Fruit fly (Drosophila melanogaster) whole organism, embryonic: ENCODE data around the gene CG5928.

Source experiments
- Atf3 ChIP-seq: fragments of 200-800 bp; sonication (Bioruptor generic); optimal IDR thresholded peaks from 3 replicates; lab custom pipeline; 2016; ENCODE audit warnings: missing biosample characterization, missing genetic modification characterization
- Awh ChIP-seq: fragments of 200-800 bp; sonication (Bioruptor generic); IDR thresholded peaks from 2 replicates; pipeline ENCODE4, ENCODE4 v1.3.6; 2022; ENCODE audit warnings: missing biosample characterization, missing genetic modification characterization
- CG10209 ChIP-seq: fragments of 200-800 bp; sonication (Bioruptor generic); optimal IDR thresholded peaks from 3 replicates; lab custom pipeline; 2017; ENCODE audit warnings: missing biosample characterization, mild to moderate bottlenecking, missing genetic modification characterization, missing genetic modification reagents
- CG11398 ChIP-seq: fragments of 200-800 bp; sonication (Bioruptor generic); optimal IDR thresholded peaks from 2 replicates; lab custom pipeline; 2016; ENCODE audit warnings: missing biosample characterization, missing genetic modification characterization
- CG14710 ChIP-seq: fragments of 200-800 bp; sonication (Bioruptor generic); optimal IDR thresholded peaks from 3 replicates; lab custom pipeline; 2019; ENCODE audit warnings: missing biosample characterization, mild to moderate bottlenecking, missing genetic modification characterization, moderate library complexity
- CG15269 ChIP-seq: fragments of 200-800 bp; sonication (Bioruptor generic); optimal IDR thresholded peaks from 2 replicates; lab custom pipeline; 2018; ENCODE audit warnings: missing biosample characterization, mild to moderate bottlenecking, missing genetic modification characterization, moderate library complexity
- CG15696 ChIP-seq: fragments of 200-800 bp; sonication (Bioruptor generic); optimal IDR thresholded peaks from 2 replicates; lab custom pipeline; 2019; ENCODE audit warnings: missing biosample characterization, mild to moderate bottlenecking, missing genetic modification characterization, moderate library complexity
- CG1603 ChIP-seq: fragments of 200-800 bp; sonication (Bioruptor generic); optimal IDR thresholded peaks from 2 replicates; lab custom pipeline; 2019; ENCODE audit warnings: missing biosample characterization, mild to moderate bottlenecking, missing genetic modification characterization, moderate library complexity
- CG1647 ChIP-seq: fragments of 200-800 bp; sonication (Bioruptor generic); optimal IDR thresholded peaks from 3 replicates; lab custom pipeline; 2016; ENCODE audit warnings: missing biosample characterization, missing genetic modification characterization
- CG16863 ChIP-seq: fragments of 200-800 bp; sonication (Bioruptor generic); optimal IDR thresholded peaks from 3 replicates; lab custom pipeline; 2016; ENCODE audit warnings: missing biosample characterization, missing genetic modification characterization
- CG17186 ChIP-seq: fragments of 200-800 bp; sonication (Bioruptor generic); optimal IDR thresholded peaks from 3 replicates; lab custom pipeline; 2017; ENCODE audit warnings: missing biosample characterization, missing genetic modification reagents, missing genetic modification characterization
- CG1792 ChIP-seq: fragments of 200-800 bp; sonication (Bioruptor generic); optimal IDR thresholded peaks from 2 replicates; lab custom pipeline; 2016; ENCODE audit warnings: missing biosample characterization, missing genetic modification characterization
- CG31388 ChIP-seq: fragments of 200-800 bp; sonication (Bioruptor generic); optimal IDR thresholded peaks from 2 replicates; lab custom pipeline; 2016; ENCODE audit warnings: missing biosample characterization, missing genetic modification characterization
- CG4404 ChIP-seq: fragments of 200-800 bp; sonication (Bioruptor generic); IDR thresholded peaks from 2 replicates; pipeline ENCODE4 v1.3.6; 2022; ENCODE audit warnings: missing biosample characterization, missing genetic modification characterization
- CG6689 ChIP-seq: fragments of 200-800 bp; sonication (Bioruptor generic); IDR thresholded peaks from 2 replicates; pipeline ENCODE4 v1.3.6; 2022; ENCODE audit warnings: missing biosample characterization, missing genetic modification characterization
- CG7839 ChIP-seq: fragments of 200-800 bp; sonication (Bioruptor generic); optimal IDR thresholded peaks from 3 replicates; lab custom pipeline; 2018; ENCODE audit warnings: missing biosample characterization, mild to moderate bottlenecking, missing genetic modification characterization, moderate library complexity
- CG7963 ChIP-seq: fragments of 200-800 bp; sonication (Bioruptor generic); IDR thresholded peaks from 3 replicates; pipeline ENCODE4 v1.3.6; 2022; ENCODE audit warnings: missing biosample characterization, missing genetic modification characterization; ENCODE audit not compliant: partially characterized antibody
- CG9797 ChIP-seq: fragments of 200-800 bp; sonication (Bioruptor generic); optimal IDR thresholded peaks from 3 replicates; lab custom pipeline; 2018; ENCODE audit warnings: missing biosample characterization, mild to moderate bottlenecking, missing genetic modification characterization
- CG9817 ChIP-seq: fragments of 200-800 bp; sonication (Bioruptor generic); optimal IDR thresholded peaks from 2 replicates; lab custom pipeline; 2018; ENCODE audit warnings: missing biosample characterization, mild to moderate bottlenecking, missing genetic modification characterization, moderate library complexity
- D ChIP-seq, 2 experiments: fragments of 200-800 bp in 1 of 2; fragments of >200 bp in 1 of 2; sonication (Bioruptor generic) in 1 of 2; optimal IDR thresholded peaks; 2 replicates in 1 of 2; 3 replicates in 1 of 2; lab custom pipeline; 2017; ENCODE audit warnings: mild to moderate bottlenecking in 1 of 2, missing biosample characterization in 1 of 2, missing genetic modification characterization in 1 of 2, missing genetic modification reagents in 1 of 2
- Dek ChIP-seq: fragments of 200-800 bp; sonication (Bioruptor generic); optimal IDR thresholded peaks from 3 replicates; lab custom pipeline; 2019; ENCODE audit warnings: missing biosample characterization, mild to moderate bottlenecking, missing genetic modification characterization, moderate library complexity
- Dp ChIP-seq: fragments of 200-800 bp; sonication (Bioruptor generic); optimal IDR thresholded peaks from 2 replicates; lab custom pipeline; 2018; ENCODE audit warnings: missing biosample characterization, mild to moderate bottlenecking, missing genetic modification characterization, moderate library complexity
- HLHmδ ChIP-seq: fragments of 200-800 bp; sonication (Bioruptor generic); optimal IDR thresholded peaks from 2 replicates; lab custom pipeline; 2018; ENCODE audit warnings: missing biosample characterization, mild to moderate bottlenecking, missing genetic modification characterization, moderate library complexity
- Lhr ChIP-seq: fragments of 200-800 bp; sonication (Bioruptor generic); optimal IDR thresholded peaks from 3 replicates; lab custom pipeline; 2017; ENCODE audit warnings: mild to moderate bottlenecking, missing biosample characterization, missing genetic modification reagents, missing genetic modification characterization
- Max ChIP-seq: fragments of 200-800 bp; sonication (Bioruptor generic); optimal IDR thresholded peaks from 2 replicates; lab custom pipeline; 2016; ENCODE audit warnings: missing biosample characterization, mild to moderate bottlenecking, missing genetic modification characterization
- Neu2 ChIP-seq: fragments of 200-800 bp; sonication (Bioruptor generic); optimal IDR thresholded peaks from 3 replicates; lab custom pipeline; 2016; ENCODE audit warnings: missing biosample characterization, missing genetic modification characterization, borderline replicate concordance
- amos ChIP-seq: fragments of 200-800 bp; sonication (Bioruptor generic); IDR thresholded peaks from 2 replicates; pipeline ENCODE4 v1.3.6; 2022; ENCODE audit warnings: missing biosample characterization, missing genetic modification characterization; ENCODE audit not compliant: partially characterized antibody
- ash1 ChIP-seq: fragments of 200-800 bp; sonication (Bioruptor generic); optimal IDR thresholded peaks from 2 replicates; lab custom pipeline; 2018; ENCODE audit warnings: missing biosample characterization, mild to moderate bottlenecking, missing genetic modification characterization
- bab2 ChIP-seq: fragments of 200-800 bp; sonication (Bioruptor generic); optimal IDR thresholded peaks from 2 replicates; lab custom pipeline; 2016; ENCODE audit warnings: missing biosample characterization, missing genetic modification characterization
- br ChIP-seq: fragments of >200 bp; optimal IDR thresholded peaks from 2 replicates; lab custom pipeline; 2017
- cas ChIP-seq: fragments of 200-800 bp; sonication (Bioruptor generic); IDR thresholded peaks from 2 replicates; pipeline ENCODE4 v1.3.6; 2022; ENCODE audit warnings: missing biosample characterization, missing genetic modification characterization
- caup ChIP-seq: fragments of 200-800 bp; sonication (Bioruptor generic); optimal IDR thresholded peaks from 3 replicates; lab custom pipeline; 2017; ENCODE audit warnings: missing biosample characterization, mild to moderate bottlenecking, missing genetic modification characterization, moderate library complexity; ENCODE audit not compliant: severe bottlenecking
- crc ChIP-seq: fragments of 200-800 bp; sonication (Bioruptor generic); optimal IDR thresholded peaks from 2 replicates; lab custom pipeline; 2016; ENCODE audit warnings: missing biosample characterization, missing genetic modification characterization
- dpn ChIP-seq, 2 experiments: fragments of 200-800 bp; sonication (Bioruptor generic); optimal IDR thresholded peaks; 3 replicates each; lab custom pipeline; 2016; ENCODE audit warnings: missing biosample characterization in 2 of 2, missing genetic modification characterization in 2 of 2
- dysf ChIP-seq: fragments of 200-800 bp; sonication (Bioruptor generic); IDR thresholded peaks from 3 replicates; pipeline ENCODE4 v1.3.6; 2022; ENCODE audit warnings: missing biosample characterization, missing genetic modification characterization
- ham ChIP-seq: fragments of 200-800 bp; sonication (Bioruptor generic); IDR thresholded peaks from 2 replicates; pipeline ENCODE4 v1.3.6; 2022; ENCODE audit warnings: missing biosample characterization, missing genetic modification characterization
- jigr1 ChIP-seq: fragments of 200-800 bp; sonication (Bioruptor generic); IDR thresholded peaks from 3 replicates; pipeline ENCODE4 v1.3.6; 2022; ENCODE audit warnings: missing biosample characterization, missing genetic modification characterization
- oc ChIP-seq: fragments of 200-800 bp; sonication (Bioruptor generic); optimal IDR thresholded peaks from 2 replicates; lab custom pipeline; 2018; ENCODE audit warnings: missing biosample characterization, mild to moderate bottlenecking, missing genetic modification characterization, moderate library complexity
- odd ChIP-seq: fragments of 200-800 bp; sonication (Bioruptor generic); optimal IDR thresholded peaks from 2 replicates; lab custom pipeline; 2017; ENCODE audit warnings: missing biosample characterization, mild to moderate bottlenecking, missing genetic modification characterization
- prd ChIP-seq, 3 experiments: fragments of >200 bp in 2 of 3; fragments of 200-800 bp in 1 of 3; sonication (Bioruptor generic) in 1 of 3; optimal IDR thresholded peaks in 2 of 3; IDR thresholded peaks in 1 of 3; 2 replicates in 2 of 3; 3 replicates in 1 of 3; pipeline versions ENCODE4 v1.3.6 to Lab custom; 2017 to 2022; ENCODE audit warnings: missing biosample characterization in 1 of 3, missing genetic modification characterization in 1 of 3
- ranshi ChIP-seq: fragments of 200-800 bp; sonication (Bioruptor generic); IDR thresholded peaks from 2 replicates; pipeline ENCODE4 v1.3.6; 2022; ENCODE audit warnings: missing biosample characterization, missing genetic modification characterization
- row ChIP-seq: fragments of 200-800 bp; sonication (Bioruptor generic); IDR thresholded peaks from 3 replicates; pipeline ENCODE4 v1.3.6; 2022; ENCODE audit warnings: missing biosample characterization, missing genetic modification characterization
- salm ChIP-seq: fragments of 200-800 bp; sonication (Bioruptor generic); optimal IDR thresholded peaks from 2 replicates; lab custom pipeline; 2018; ENCODE audit warnings: missing biosample characterization, mild to moderate bottlenecking, missing genetic modification characterization
- sc ChIP-seq, 3 experiments: fragments of >200 bp in 2 of 3; fragments of 200-800 bp in 1 of 3; sonication (Bioruptor generic) in 1 of 3; optimal IDR thresholded peaks; 2 replicates in 2 of 3; 3 replicates in 1 of 3; lab custom pipeline; 2017; ENCODE audit warnings: mild to moderate bottlenecking in 1 of 3, missing biosample characterization in 1 of 3, missing genetic modification characterization in 1 of 3, missing genetic modification reagents in 1 of 3
- scrt ChIP-seq: fragments of 200-800 bp; sonication (Bioruptor generic); optimal IDR thresholded peaks from 2 replicates; lab custom pipeline; 2018; ENCODE audit warnings: missing biosample characterization, mild to moderate bottlenecking, missing genetic modification characterization, moderate library complexity
- so ChIP-seq: fragments of 200-800 bp; sonication (Bioruptor generic); IDR thresholded peaks from 3 replicates; pipeline ENCODE4 v1.3.6; 2022; ENCODE audit warnings: missing biosample characterization, missing genetic modification characterization
- sob ChIP-seq: fragments of 200-800 bp; sonication (Bioruptor generic); IDR thresholded peaks from 2 replicates; pipeline ENCODE4 v1.3.6; 2022; ENCODE audit warnings: missing biosample characterization, missing genetic modification characterization
- stwl ChIP-seq: fragments of 200-800 bp; sonication (Bioruptor generic); optimal IDR thresholded peaks from 3 replicates; lab custom pipeline; 2018; ENCODE audit warnings: missing biosample characterization, mild to moderate bottlenecking, missing genetic modification characterization, moderate library complexity
- toy ChIP-seq: fragments of 200-800 bp; sonication (Bioruptor generic); IDR thresholded peaks from 2 replicates; pipeline ENCODE4 v1.3.6; 2022; ENCODE audit warnings: missing biosample characterization, missing genetic modification characterization

The CG5928 gene

DNA sequence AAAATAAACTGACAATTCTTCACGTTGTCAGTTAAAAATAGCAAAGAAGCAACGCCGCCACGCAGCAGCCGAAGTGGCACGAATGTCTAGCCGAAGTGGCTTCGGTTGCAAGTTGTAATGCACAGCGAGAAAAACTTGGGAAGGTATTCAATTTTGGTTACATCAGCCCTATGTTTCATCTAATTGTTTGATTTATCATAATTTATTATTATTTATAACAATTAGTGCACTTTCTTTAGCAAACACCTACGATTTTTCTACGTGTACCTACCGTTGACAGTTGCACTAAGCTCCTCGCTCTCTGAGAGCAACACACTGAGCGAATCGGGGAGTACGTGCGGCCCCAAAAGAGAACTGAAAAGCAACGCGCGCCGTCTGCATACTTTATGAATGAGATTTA, 7.1 kb downstream of the CG5928 start, which contains the start of gene Tsp5D (continued):
- TF ChIP-seq Lhr (GFP tag; lab: Kevin White, UChicago) = peak; percentile 73
- TF ChIP-seq CG14710 (tag; lab: Kevin White, UChicago) = peak; percentile 86
- no peak for TF ChIP-seq CG7963 (GFP tag; lab: Robert Waterston, UW)
- no peak for TF ChIP-seq D (optimal IDR thresholded peaks at IDR 0.05; lab: Kevin White, UChicago)
- peak; percentile 96 for TF ChIP-seq D (GFP tag; optimal IDR thresholded peaks at IDR 0.05; lab: Kevin White, UChicago)
- peak; percentile 88 for TF ChIP-seq caup (GFP tag; lab: Kevin White, UChicago)
- peak; percentile 89 for TF ChIP-seq jigr1
- TF ChIP-seq CG15269 (tag; lab: Kevin White, UChicago) = peak; percentile 93
- TF ChIP-seq so (GFP tag; lab: Robert Waterston, UW) = peak; percentile 96
- TF ChIP-seq CG10209 (GFP tag; lab: Kevin White, UChicago) = peak; percentile 90
- peak; percentile 95 for TF ChIP-seq row (GFP tag; lab: Robert Waterston, UW)
- TF ChIP-seq CG1792 (GFP tag; lab: Kevin White, UChicago) = peak; percentile 33
- peak; percentile 93 for TF ChIP-seq CG7839 (tag; lab: Kevin White, UChicago)
- TF ChIP-seq CG9817 (tag; lab: Kevin White, UChicago) = peak; percentile 83
- TF ChIP-seq br (lab: Kevin White, UChicago) = no peak
- peak; percentile 95 for TF ChIP-seq sob
- TF ChIP-seq Dek (tag; lab: Kevin White, UChicago) = peak; percentile 75
- TF ChIP-seq HLHmδ = no peak
- no peak for TF ChIP-seq amos (GFP tag; lab: Robert Waterston, UW)
- TF ChIP-seq crc = no peak
- TF ChIP-seq Awh (GFP tag; lab: Robert Waterston, UW) = peak; percentile 97
- TF ChIP-seq oc (tag; lab: Kevin White, UChicago) = peak; percentile 95
- peak; percentile 67 for TF ChIP-seq CG1603 (tag; lab: Kevin White, UChicago)
- TF ChIP-seq bab2 (GFP tag; lab: Kevin White, UChicago) = peak; percentile 19
- TF ChIP-seq Dp = no peak
- no peak for TF ChIP-seq Atf3 (GFP tag; lab: Kevin White, UChicago)
- TF ChIP-seq CG16863 (GFP tag; lab: Kevin White, UChicago) = peak; percentile 58
- peak; percentile 94 for TF ChIP-seq CG6689 (GFP tag; lab: Robert Waterston, UW)
- peak; percentile 82 for TF ChIP-seq odd (GFP tag; lab: Kevin White, UChicago)
- peak; percentile 79 for TF ChIP-seq Max (GFP tag; lab: Kevin White, UChicago)
- peak; percentile 82 for TF ChIP-seq CG31388 (GFP tag; lab: Kevin White, UChicago)
- TF ChIP-seq ash1 (GFP tag; lab: Kevin White, UChicago) = no peak
- peak; percentile 28 for TF ChIP-seq CG9797
- TF ChIP-seq dpn (GFP tag; optimal IDR thresholded peaks at IDR 0.05; lab: Kevin White, UChicago) = peak; percentile 31 to 89
- no peak for TF ChIP-seq sc (optimal IDR thresholded peaks at IDR 0.05; lab: Kevin White, UChicago)
- peak; percentile 92 for TF ChIP-seq sc (GFP tag; optimal IDR thresholded peaks at IDR 0.05; lab: Kevin White, UChicago)
- peak; percentile 55 for TF ChIP-seq CG15696
- peak; percentile 75; the same call in 1 of the 2 replicates for TF ChIP-seq cas
- TF ChIP-seq dysf = peak; percentile 96
- peak; percentile 69 for TF ChIP-seq CG1647 (GFP tag; lab: Kevin White, UChicago)
- TF ChIP-seq Neu2 (GFP tag; lab: Kevin White, UChicago) = no peak
- peak; percentile 90 for TF ChIP-seq salm (tag; lab: Kevin White, UChicago)
- peak; percentile 83 for TF ChIP-seq scrt (GFP tag; lab: Kevin White, UChicago)
- peak; percentile 75 for TF ChIP-seq CG4404 (GFP tag; lab: Robert Waterston, UW)
- TF ChIP-seq ham (GFP tag; lab: Robert Waterston, UW) = no peak
- TF ChIP-seq ranshi (GFP tag; lab: Robert Waterston, UW) = peak; percentile 93
- no peak for TF ChIP-seq prd (optimal IDR thresholded peaks at IDR 0.05; lab: Kevin White, UChicago)
- TF ChIP-seq prd (GFP tag; IDR thresholded peaks at IDR 0.05; lab: Robert Waterston, UW) = peak; percentile 95
- peak; percentile 2 for TF ChIP-seq stwl (tag; lab: Kevin White, UChicago)
- peak; percentile 70 for TF ChIP-seq CG17186
- TF ChIP-seq CG11398 (GFP tag; lab: Kevin White, UChicago) = no peak
- TF ChIP-seq toy (GFP tag; lab: Robert Waterston, UW) = peak; percentile 74
